Fruit fly (Drosophila melanogaster): Measurements from ENCODE around the gene CG42526.

Gene CG42526

DNA sequence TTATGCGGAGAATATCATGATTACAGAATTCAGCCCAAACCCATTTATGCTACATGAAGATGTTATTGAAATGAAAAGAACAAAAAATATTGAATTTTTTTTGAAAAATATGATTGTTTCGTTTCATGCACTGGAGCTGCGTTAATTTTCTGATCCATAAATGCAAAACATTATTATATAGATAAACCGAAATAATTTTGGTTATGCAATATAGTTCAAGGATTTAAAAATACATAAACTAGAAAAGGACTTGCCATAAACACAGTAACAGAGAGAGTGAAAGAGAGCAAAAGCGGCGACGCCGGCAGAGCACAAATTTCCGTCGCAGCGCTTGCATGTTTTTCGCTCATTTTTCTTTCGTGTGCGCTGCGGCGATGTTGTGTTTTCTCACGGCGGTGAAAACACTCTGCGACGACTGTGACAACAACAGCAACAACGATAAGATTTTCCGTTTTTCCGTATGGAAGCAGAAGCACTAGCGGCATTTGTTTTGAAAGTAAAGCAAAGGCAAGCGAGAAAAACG, 27.1 kb upstream of the CG42526 start (continued):
- no peak for TF ChIP-seq inv (GFP tag; IDR thresholded peaks at IDR 0.05; ENCODE audit: partially characterized antibody)
- peak; percentile 78 for TF ChIP-seq zfh1 (GFP tag; IDR thresholded peaks at IDR 0.05)
- no peak for TF ChIP-seq ase (GFP tag; IDR thresholded peaks at IDR 0.05)
- TF ChIP-seq sug (tag; optimal IDR thresholded peaks at IDR 0.05), result peak; percentile 74
- peak; percentile 59 for TF ChIP-seq croc (GFP tag; conservative IDR thresholded peaks at IDR 0.05)
- peak; percentile 59 for TF ChIP-seq Abd-B (GFP tag; optimal IDR thresholded peaks at IDR 0.05)
- peak; percentile 58; the same call in 1 of the 2 replicates for TF ChIP-seq sens-2 (GFP tag; IDR thresholded peaks at IDR 0.05)
- TF ChIP-seq CG33557 (GFP tag; optimal IDR thresholded peaks at IDR 0.05), result peak; percentile 92
- TF ChIP-seq CG9437 (GFP tag; optimal IDR thresholded peaks at IDR 0.05), result peak; percentile 85
- TF ChIP-seq aop (GFP tag; IDR thresholded peaks at IDR 0.05), result no peak
- no peak for TF ChIP-seq amos (GFP tag; IDR thresholded peaks at IDR 0.05; ENCODE audit: partially characterized antibody)
- no peak for TF ChIP-seq Neu2 (GFP tag; optimal IDR thresholded peaks at IDR 0.05; ENCODE audit: borderline replicate concordance)
- 0 out of 3 replicates have a peak, but pooled peaks have one; percentile 8 for TF ChIP-seq mld (GFP tag; IDR thresholded peaks at IDR 0.05; ENCODE audit: partially characterized antibody)
- peak; percentile 83 for TF ChIP-seq HHEX (GFP tag; optimal IDR thresholded peaks at IDR 0.05)
- no peak for TF ChIP-seq ato (GFP tag; IDR thresholded peaks at IDR 0.05; ENCODE audit: partially characterized antibody)
- peak; percentile 63 for TF ChIP-seq crc (GFP tag; optimal IDR thresholded peaks at IDR 0.05)
- no peak for TF ChIP-seq CG16813 (GFP tag; IDR thresholded peaks at IDR 0.05; ENCODE audit: partially characterized antibody)
- TF ChIP-seq CG6254 (GFP tag; optimal IDR thresholded peaks at IDR 0.05), result peak; percentile 88
- TF ChIP-seq CG15601 (tag; optimal IDR thresholded peaks at IDR 0.05), result peak; percentile 89
- TF ChIP-seq CG34422 (GFP tag; IDR thresholded peaks at IDR 0.05), result no peak; the same call in 1 of the 3 replicates
- peak; percentile 94 for TF ChIP-seq Sox100B (GFP tag; optimal IDR thresholded peaks at IDR 0.05)
- TF ChIP-seq disco-r (GFP tag; optimal IDR thresholded peaks at IDR 0.05), result peak; percentile 59
- peak; percentile 46 for TF ChIP-seq CG7786 (GFP tag; optimal IDR thresholded peaks at IDR 0.05)
- peak; percentile 90 for TF ChIP-seq scrt (GFP tag; optimal IDR thresholded peaks at IDR 0.05)
- TF ChIP-seq fd102C (GFP tag; optimal IDR thresholded peaks at IDR 0.05), result peak; percentile 37
- peak; percentile 82 for TF ChIP-seq stc (GFP tag; IDR thresholded peaks at IDR 0.05)
- TF ChIP-seq CHES-1-like (GFP tag; optimal IDR thresholded peaks at IDR 0.05), result peak; percentile 69
- peak; percentile 71 for TF ChIP-seq CG11398 (GFP tag; optimal IDR thresholded peaks at IDR 0.05)
- TF ChIP-seq NC2β (GFP tag; optimal IDR thresholded peaks at IDR 0.05), result peak; percentile 67
- TF ChIP-seq cwo (GFP tag; optimal IDR thresholded peaks at IDR 0.05), result peak; percentile 82
- TF ChIP-seq HLH54F (GFP tag; optimal IDR thresholded peaks at IDR 0.05), result peak; percentile 55
- peak; percentile 87 for TF ChIP-seq Oli (tag; optimal IDR thresholded peaks at IDR 0.05)
- no peak for TF ChIP-seq Dfd (GFP tag; optimal IDR thresholded peaks at IDR 0.05)
- peak; percentile 20 for TF ChIP-seq ash1 (GFP tag; optimal IDR thresholded peaks at IDR 0.05)
- TF ChIP-seq CG4328 (GFP tag; optimal IDR thresholded peaks at IDR 0.05), result peak; percentile 88
- peak; percentile 78 for TF ChIP-seq ac (GFP tag; optimal IDR thresholded peaks at IDR 0.05)
- peak; percentile 0 for TF ChIP-seq CG4617 (GFP tag; optimal IDR thresholded peaks at IDR 0.05; ENCODE audit: borderline replicate concordance)
- TF ChIP-seq tll (GFP tag; optimal IDR thresholded peaks at IDR 0.05), result no peak
- TF ChIP-seq danr (GFP tag; IDR thresholded peaks at IDR 0.05), result no peak
- TF ChIP-seq Nf-YB (GFP tag; optimal IDR thresholded peaks at IDR 0.05), result peak; percentile 79
- TF ChIP-seq az2 (GFP tag; optimal IDR thresholded peaks at IDR 0.05), result peak; percentile 84
- peak; percentile 97 for TF ChIP-seq CG18262 (tag; optimal IDR thresholded peaks at IDR 0.05)
- TF ChIP-seq CG4820 (GFP tag; optimal IDR thresholded peaks at IDR 0.05), result peak; percentile 100
- TF ChIP-seq Dip2 (GFP tag; IDR thresholded peaks at IDR 0.05), result no peak
- TF ChIP-seq tap (tag; optimal IDR thresholded peaks at IDR 0.05), result peak; percentile 86
- peak; percentile 79 for TF ChIP-seq CG17328 (GFP tag; IDR thresholded peaks at IDR 0.05)
- TF ChIP-seq CG9215 (GFP tag; IDR thresholded peaks at IDR 0.05), result peak; percentile 52; the same call in 1 of the 2 replicates
- TF ChIP-seq E2f2 (GFP tag; IDR thresholded peaks at IDR 0.05), result peak; percentile 57; the same call in 1 of the 2 replicates
- peak; percentile 43 to 96 for TF ChIP-seq Trl (optimal IDR thresholded peaks at IDR 0.05)
- peak; percentile 80 for TF ChIP-seq Trl (GFP tag; optimal IDR thresholded peaks at IDR 0.05)
